Fruit fly (Drosophila melanogaster) whole organism, embryonic: Measurements from ENCODE around the gene MESR6.

Experiments used
- ATbp ChIP-seq: fragments of 200-800 bp; sonication (Bioruptor generic); optimal IDR thresholded peaks from 2 replicates; lab custom pipeline; 2017; ENCODE audit warnings: missing biosample characterization, mild to moderate bottlenecking, missing genetic modification characterization, missing genetic modification reagents
- Aef1 ChIP-seq: fragments of 200-800 bp; sonication (Bioruptor generic); IDR thresholded peaks from 3 replicates; pipeline ENCODE4 v1.3.6; 2022; ENCODE audit warnings: missing biosample characterization, missing genetic modification characterization
- Atf-2 ChIP-seq: fragments of 200-800 bp; sonication (Bioruptor generic); optimal IDR thresholded peaks from 2 replicates; lab custom pipeline; 2016; ENCODE audit warnings: missing biosample characterization, missing genetic modification characterization
- BEAF-32 ChIP-seq: fragments of 200-800 bp; sonication (Bioruptor generic); optimal IDR thresholded peaks from 3 replicates; lab custom pipeline; 2017; ENCODE audit warnings: missing biosample characterization, missing genetic modification characterization, mild to moderate bottlenecking, moderate library complexity, missing genetic modification reagents
- CG10267 ChIP-seq: fragments of 200-800 bp; sonication (Bioruptor generic); optimal IDR thresholded peaks from 2 replicates; lab custom pipeline; 2018; ENCODE audit warnings: missing biosample characterization, mild to moderate bottlenecking, missing genetic modification characterization, moderate library complexity
- CG10321 ChIP-seq: fragments of 200-800 bp; sonication (Bioruptor generic); IDR thresholded peaks from 2 replicates; pipeline ENCODE4 v1.3.6; 2022; ENCODE audit warnings: missing biosample characterization, missing genetic modification characterization
- CG11696 ChIP-seq: fragments of 200-800 bp; sonication (Bioruptor generic); IDR thresholded peaks from 2 replicates; pipeline ENCODE4 v1.3.6; 2022; ENCODE audit warnings: missing biosample characterization, missing genetic modification characterization
- CG13424 ChIP-seq: fragments of 200-800 bp; sonication (Bioruptor generic); optimal IDR thresholded peaks from 2 replicates; lab custom pipeline; 2019; ENCODE audit warnings: missing biosample characterization, mild to moderate bottlenecking, missing genetic modification characterization, moderate library complexity
- CG13624 ChIP-seq: fragments of 200-800 bp; sonication (Bioruptor generic); optimal IDR thresholded peaks from 2 replicates; lab custom pipeline; 2016; ENCODE audit warnings: missing biosample characterization, missing genetic modification characterization
- CG15011 ChIP-seq: fragments of 200-800 bp; sonication (Bioruptor generic); optimal IDR thresholded peaks from 3 replicates; lab custom pipeline; 2018; ENCODE audit warnings: missing biosample characterization, mild to moderate bottlenecking, missing genetic modification characterization
- CG17328 ChIP-seq: fragments of 200-800 bp; sonication (Bioruptor generic); IDR thresholded peaks from 2 replicates; pipeline ENCODE4 v1.3.6; 2022; ENCODE audit warnings: missing biosample characterization, missing genetic modification characterization
- CG2712 ChIP-seq: fragments of 200-800 bp; optimal IDR thresholded peaks from 3 replicates; lab custom pipeline; 2019; ENCODE audit warnings: missing biosample characterization, mild to moderate bottlenecking, missing genetic modification characterization, moderate library complexity
- CG31441 ChIP-seq: fragments of 200-800 bp; sonication (Bioruptor generic); IDR thresholded peaks from 2 replicates; pipeline ENCODE4 v1.3.6; 2022; ENCODE audit warnings: missing biosample characterization, missing genetic modification characterization
- CG3847 ChIP-seq: fragments of 200-800 bp; sonication (Bioruptor generic); IDR thresholded peaks from 2 replicates; pipeline ENCODE4 v1.3.6; 2022; ENCODE audit warnings: missing biosample characterization, missing genetic modification characterization
- CG8281 ChIP-seq: fragments of 200-800 bp; sonication (Bioruptor generic); optimal IDR thresholded peaks from 2 replicates; lab custom pipeline; 2018; ENCODE audit warnings: missing biosample characterization, mild to moderate bottlenecking, missing genetic modification characterization, moderate library complexity
- CG9215 ChIP-seq: fragments of 200-800 bp; sonication (Bioruptor generic); IDR thresholded peaks from 2 replicates; pipeline ENCODE4 v1.3.6; 2022; ENCODE audit warnings: missing biosample characterization, missing genetic modification characterization
- CHES-1-like ChIP-seq: fragments of 200-800 bp; sonication (Bioruptor generic); optimal IDR thresholded peaks from 2 replicates; lab custom pipeline; 2016; ENCODE audit warnings: missing biosample characterization, missing genetic modification characterization
- Dll ChIP-seq: fragments of 200-800 bp; sonication (Bioruptor generic); IDR thresholded peaks from 4 replicates; pipeline ENCODE4 v1.3.6; 2022; ENCODE audit warnings: missing biosample characterization, missing genetic modification characterization; ENCODE audit not compliant: partially characterized antibody
- H2.0 ChIP-seq: fragments of 200-800 bp; sonication (Bioruptor generic); IDR thresholded peaks from 2 replicates; pipeline ENCODE4 v1.3.6; 2022; ENCODE audit warnings: missing biosample characterization, missing genetic modification characterization
- HLH4C ChIP-seq: fragments of 200-800 bp; sonication (Bioruptor generic); IDR thresholded peaks from 3 replicates; pipeline ENCODE4 v1.3.6; 2022; ENCODE audit warnings: missing biosample characterization, missing genetic modification characterization; ENCODE audit not compliant: partially characterized antibody
- Hmr ChIP-seq: fragments of 200-800 bp; sonication (Bioruptor generic); optimal IDR thresholded peaks from 3 replicates; lab custom pipeline; 2017; ENCODE audit warnings: mild to moderate bottlenecking, missing biosample characterization, missing genetic modification reagents, missing genetic modification characterization
- NK7.1 ChIP-seq: fragments of 200-800 bp; sonication (Bioruptor generic); optimal IDR thresholded peaks from 3 replicates; lab custom pipeline; 2016; ENCODE audit warnings: missing biosample characterization, missing genetic modification characterization
- Nf-YC ChIP-seq: fragments of 200-800 bp; optimal IDR thresholded peaks from 3 replicates; lab custom pipeline; 2019; ENCODE audit warnings: missing biosample characterization, mild to moderate bottlenecking, missing genetic modification characterization, moderate library complexity
- Six4 ChIP-seq: fragments of 200-800 bp; sonication (Bioruptor generic); optimal IDR thresholded peaks from 2 replicates; lab custom pipeline; 2016; ENCODE audit warnings: missing biosample characterization, missing genetic modification characterization
- Sox102F ChIP-seq: fragments of 200-800 bp; sonication (Bioruptor generic); optimal IDR thresholded peaks from 2 replicates; lab custom pipeline; 2018; ENCODE audit warnings: missing biosample characterization, mild to moderate bottlenecking, missing genetic modification characterization, moderate library complexity
- Sry-δ ChIP-seq: fragments of 200-800 bp; sonication (Bioruptor generic); optimal IDR thresholded peaks from 2 replicates; lab custom pipeline; 2016; ENCODE audit warnings: missing biosample characterization, missing genetic modification characterization
- ap ChIP-seq: fragments of 200-800 bp; sonication (Bioruptor generic); IDR thresholded peaks from 2 replicates; pipeline ENCODE4 v1.3.6; 2022; ENCODE audit warnings: missing biosample characterization, missing genetic modification characterization
- bowl ChIP-seq: fragments of 200-800 bp; sonication (Bioruptor generic); IDR thresholded peaks from 2 replicates; pipeline ENCODE4 v1.3.6; 2022; ENCODE audit warnings: missing biosample characterization, missing genetic modification characterization
- cas ChIP-seq: fragments of 200-800 bp; sonication (Bioruptor generic); IDR thresholded peaks from 2 replicates; pipeline ENCODE4 v1.3.6; 2022; ENCODE audit warnings: missing biosample characterization, missing genetic modification characterization
- cg ChIP-seq: fragments of 200-800 bp; sonication (Bioruptor generic); optimal IDR thresholded peaks from 3 replicates; lab custom pipeline; 2019; ENCODE audit warnings: missing biosample characterization, mild to moderate bottlenecking, missing genetic modification characterization, moderate library complexity
- dan ChIP-seq: fragments of 200-800 bp; sonication (Bioruptor generic); IDR thresholded peaks from 2 replicates; pipeline ENCODE4 v1.3.6; 2022; ENCODE audit warnings: missing biosample characterization, missing genetic modification characterization
- dmrt11E ChIP-seq: fragments of 200-800 bp; sonication (Bioruptor generic); optimal IDR thresholded peaks from 3 replicates; lab custom pipeline; 2018; ENCODE audit warnings: missing biosample characterization, mild to moderate bottlenecking, missing genetic modification characterization, moderate library complexity
- eyg ChIP-seq: fragments of 200-800 bp; sonication (Bioruptor generic); optimal IDR thresholded peaks from 3 replicates; lab custom pipeline; 2016; ENCODE audit warnings: missing biosample characterization, missing genetic modification characterization
- gem ChIP-seq: fragments of 200-800 bp; sonication (Bioruptor generic); optimal IDR thresholded peaks from 2 replicates; lab custom pipeline; 2019; ENCODE audit warnings: missing biosample characterization, mild to moderate bottlenecking, missing genetic modification characterization, moderate library complexity
- gsb-n ChIP-seq: fragments of 200-800 bp; sonication (Bioruptor generic); optimal IDR thresholded peaks from 3 replicates; lab custom pipeline; 2018; ENCODE audit warnings: missing biosample characterization, mild to moderate bottlenecking, missing genetic modification characterization
- kah ChIP-seq: fragments of 200-800 bp; sonication (Bioruptor generic); optimal IDR thresholded peaks from 2 replicates; lab custom pipeline; 2018; ENCODE audit warnings: missing biosample characterization, mild to moderate bottlenecking, missing genetic modification characterization
- nau ChIP-seq: fragments of 200-800 bp; sonication (Bioruptor generic); optimal IDR thresholded peaks from 3 replicates; lab custom pipeline; 2017; ENCODE audit warnings: missing biosample characterization, mild to moderate bottlenecking, missing genetic modification characterization, missing genetic modification reagents
- odd ChIP-seq: fragments of 200-800 bp; sonication (Bioruptor generic); optimal IDR thresholded peaks from 2 replicates; lab custom pipeline; 2017; ENCODE audit warnings: missing biosample characterization, mild to moderate bottlenecking, missing genetic modification characterization
- pan ChIP-seq, 4 experiments: fragments of >200 bp in 3 of 4; fragments of 200-800 bp in 1 of 4; sonication (Bioruptor generic) in 1 of 4; optimal IDR thresholded peaks in 3 of 4; IDR thresholded peaks in 1 of 4; 2 replicates each; pipeline versions ENCODE4 v1.3.6 to Lab custom; 2017 to 2022; ENCODE audit warnings: missing biosample characterization in 2 of 4, missing genetic modification characterization in 2 of 4, mixed read lengths in 1 of 4
- pnt ChIP-seq: fragments of 200-800 bp; sonication (Bioruptor generic); optimal IDR thresholded peaks from 3 replicates; lab custom pipeline; 2016; ENCODE audit warnings: missing biosample characterization, missing genetic modification characterization
- prd ChIP-seq, 3 experiments: fragments of >200 bp in 2 of 3; fragments of 200-800 bp in 1 of 3; sonication (Bioruptor generic) in 1 of 3; optimal IDR thresholded peaks in 2 of 3; IDR thresholded peaks in 1 of 3; 2 replicates in 2 of 3; 3 replicates in 1 of 3; pipeline versions ENCODE4 v1.3.6 to Lab custom; 2017 to 2022; ENCODE audit warnings: missing biosample characterization in 1 of 3, missing genetic modification characterization in 1 of 3
- pros ChIP-seq: fragments of 200-800 bp; sonication (Bioruptor generic); optimal IDR thresholded peaks from 3 replicates; lab custom pipeline; 2019; ENCODE audit warnings: missing biosample characterization, mild to moderate bottlenecking, missing genetic modification characterization, moderate library complexity
- sens ChIP-seq: fragments of 200-800 bp; sonication (Bioruptor generic); peaks from one replicate; lab custom pipeline; 2016; ENCODE audit warnings: missing biosample characterization, missing genetic modification characterization
- sqz ChIP-seq: fragments of 200-800 bp; sonication (Bioruptor generic); optimal IDR thresholded peaks from 3 replicates; lab custom pipeline; 2018; ENCODE audit warnings: missing biosample characterization, mild to moderate bottlenecking, missing genetic modification characterization
- tio ChIP-seq: fragments of 200-800 bp; sonication (Bioruptor generic); optimal IDR thresholded peaks from 2 replicates; lab custom pipeline; 2017; ENCODE audit warnings: missing biosample characterization, missing genetic modification characterization, inconsistent platforms
- trh ChIP-seq: fragments of 200-800 bp; sonication (Bioruptor generic); optimal IDR thresholded peaks from 2 replicates; lab custom pipeline; 2016; ENCODE audit warnings: missing biosample characterization, missing genetic modification characterization
- twi ChIP-seq: fragments of 200-800 bp; optimal IDR thresholded peaks from 2 replicates; lab custom pipeline; 2019; ENCODE audit warnings: missing biosample characterization, mild to moderate bottlenecking, missing genetic modification characterization, moderate library complexity
- unc-4 ChIP-seq: fragments of 200-800 bp; sonication (Bioruptor generic); IDR thresholded peaks from 2 replicates; pipeline ENCODE4 v1.3.6; 2022; ENCODE audit warnings: missing biosample characterization, missing genetic modification characterization; ENCODE audit not compliant: partially characterized antibody

Gene MESR6

dm6 chr3L:19079798-19080691 is 12.4 kb upstream of the MESR6 start (continued):
- TF ChIP-seq CG8281 (no peak), bowl (GFP tag; lab: Robert Waterston, UW) (no peak), ATbp (GFP tag; lab: Kevin White, UChicago) (no peak), Dll (GFP tag; lab: Robert Waterston, UW) (no peak), CG15011 (no peak), nau (GFP tag; lab: Kevin White, UChicago) (no peak), odd (no peak), Nf-YC (tag; lab: Kevin White, UChicago) (no peak), Aef1 (no peak), Sry-δ (GFP tag; lab: Kevin White, UChicago) (no peak), Atf-2 (GFP tag; lab: Kevin White, UChicago) (peak; percentile 32), Sox102F (GFP tag; lab: Kevin White, UChicago) (peak; percentile 36), prd (optimal IDR thresholded peaks at IDR 0.05; lab: Kevin White, UChicago) (no peak), prd (GFP tag; IDR thresholded peaks at IDR 0.05; lab: Robert Waterston, UW) (peak; percentile 18; the same call in 1 of the 3 replicates), CG11696 (0 out of 2 replicates have a peak, but pooled peaks have one; percentile 9), BEAF-32 (GFP tag; lab: Kevin White, UChicago) (no peak), sens (GFP tag; lab: Kevin White, UChicago) (peak; percentile 90), CG13624 (GFP tag; lab: Kevin White, UChicago) (no peak), NK7.1 (GFP tag; lab: Kevin White, UChicago) (no peak), CG10321 (GFP tag; lab: Robert Waterston, UW) (peak; percentile 47; the same call in 1 of the 2 replicates), gem (peak; percentile 66), H2.0 (GFP tag; lab: Robert Waterston, UW) (no peak), CG13424 (tag; lab: Kevin White, UChicago) (peak; percentile 26), pros (GFP tag; lab: Kevin White, UChicago) (no peak), CHES-1-like (peak; percentile 46), CG17328 (GFP tag; lab: Robert Waterston, UW) (no peak), sqz (no peak), CG3847 (GFP tag; lab: Robert Waterston, UW) (no peak), pan (optimal IDR thresholded peaks at IDR 0.05; lab: Kevin White, UChicago) (no peak), pan (GFP tag; optimal IDR thresholded peaks at IDR 0.05 in 1 of 2, IDR thresholded peaks at IDR 0.05 in 1 of 2) (no peak), ap (GFP tag; lab: Robert Waterston, UW) (no peak), cg (GFP tag; lab: Kevin White, UChicago) (no peak), kah (GFP tag; lab: Kevin White, UChicago) (no peak), twi (tag; lab: Kevin White, UChicago) (no peak), HLH4C (no peak), unc-4 (GFP tag; lab: Robert Waterston, UW) (no peak), tio (GFP tag; lab: Kevin White, UChicago) (peak; percentile 7), CG10267 (tag; lab: Kevin White, UChicago) (peak; percentile 14), dmrt11E (tag; lab: Kevin White, UChicago) (no peak), dan (GFP tag; lab: Robert Waterston, UW) (no peak), cas (GFP tag; lab: Robert Waterston, UW) (no peak), CG9215 (GFP tag; lab: Robert Waterston, UW) (no peak), CG2712 (tag; lab: Kevin White, UChicago) (peak; percentile 39), trh (no peak), Six4 (GFP tag; lab: Kevin White, UChicago) (no peak), Hmr (peak; percentile 16), pnt (GFP tag; lab: Kevin White, UChicago) (no peak), gsb-n (peak; percentile 1), eyg (GFP tag; lab: Kevin White, UChicago) (peak; percentile 38), CG31441 (GFP tag; lab: Robert Waterston, UW) (0 out of 2 replicates have a peak, but pooled peaks have one; percentile 35)
